Worm (Caenorhabditis elegans): ENCODE results near the gene C46C2.2.
A peak's percentile ranks its signal among the peaks of the same experiment; 100 is the strongest.

Gene C46C2.2

ce11 chrIV:9196755-9197154 lies 20.8 kb upstream of the C46C2.2 start (continued):
- TF ChIP-seq nhr-20 (tag; optimal IDR thresholded peaks at IDR 0.05) (peak; percentile 65), ama-1 (optimal IDR thresholded peaks at IDR 0.05) (no peak), zip-4 (GFP tag; optimal IDR thresholded peaks at IDR 0.05) (no peak), hlh-17 (GFP tag; optimal IDR thresholded peaks at IDR 0.05; ENCODE audit: borderline replicate concordance) (no peak), lin-15B (tag; optimal IDR thresholded peaks at IDR 0.05) (peak; percentile 1), skn-1 (tag; optimal IDR thresholded peaks at IDR 0.05) (peak; percentile 52), nhr-76 (tag; optimal IDR thresholded peaks at IDR 0.05) (no peak), C34B4.2 (tag; optimal IDR thresholded peaks at IDR 0.05) (no peak), unc-130 (tag; optimal IDR thresholded peaks at IDR 0.05) (no peak), zag-1 (tag; optimal IDR thresholded peaks at IDR 0.05) (no peak), efl-1 (optimal IDR thresholded peaks at IDR 0.05) (peak; percentile 61 to 70), efl-1 (GFP tag; optimal IDR thresholded peaks at IDR 0.05 in 1 of 2) (peak; percentile 35 to 93)

ce11 chrIV:9198136-9198535 lies 19.4 kb upstream of the C46C2.2 start:
- no peak for TF ChIP-seq nhr-28 (tag; optimal IDR thresholded peaks at IDR 0.05)
- TF ChIP-seq fkh-10 (GFP tag; optimal IDR thresholded peaks at IDR 0.05) = no peak
- TF ChIP-seq tlp-1 (tag; optimal IDR thresholded peaks at IDR 0.05) = no peak
- no peak for TF ChIP-seq aly-2 (tag; optimal IDR thresholded peaks at IDR 0.05)
- peak in 1 of 2 experiments; percentile 78 for TF ChIP-seq mdl-1 (tag; optimal IDR thresholded peaks at IDR 0.05)
- TF ChIP-seq egl-13 (tag; optimal IDR thresholded peaks at IDR 0.05) = no peak
- TF ChIP-seq dsc-1 (tag; optimal IDR thresholded peaks at IDR 0.05) = no peak
- TF ChIP-seq nhr-77 (tag; optimal IDR thresholded peaks at IDR 0.05) = no peak
- no peak for TF ChIP-seq nhr-12 (tag; optimal IDR thresholded peaks at IDR 0.05)
- TF ChIP-seq rnt-1 (tag; optimal IDR thresholded peaks at IDR 0.05) = no peak
- TF ChIP-seq lir-3 (tag; optimal IDR thresholded peaks at IDR 0.05; ENCODE audit: poor library complexity) = peak; percentile 7
- no peak for TF ChIP-seq egl-27 (tag; optimal IDR thresholded peaks at IDR 0.05)
- peak; percentile 72 for TF ChIP-seq mep-1 (tag; optimal IDR thresholded peaks at IDR 0.05)
- no peak for TF ChIP-seq ceh-88 (GFP tag; IDR thresholded peaks at IDR 0.05)
- TF ChIP-seq efl-3 (GFP tag; optimal IDR thresholded peaks at IDR 0.05) = no peak
- TF ChIP-seq lsy-2 (tag; optimal IDR thresholded peaks at IDR 0.05) = peak; percentile 21 to 65
- TF ChIP-seq isw-1 (GFP tag; IDR thresholded peaks at IDR 0.05) = no peak
- no peak for TF ChIP-seq nhr-237 (tag; optimal IDR thresholded peaks at IDR 0.05)
- peak; percentile 77 for TF ChIP-seq elt-2 (tag; optimal IDR thresholded peaks at IDR 0.05)
- TF ChIP-seq C34B4.2 (tag; optimal IDR thresholded peaks at IDR 0.05) = no peak
- TF ChIP-seq unc-86 (tag; optimal IDR thresholded peaks at IDR 0.05) = no peak
- TF ChIP-seq nhr-84 (tag; optimal IDR thresholded peaks at IDR 0.05) = no peak
- TF ChIP-seq unc-62 (GFP tag; optimal IDR thresholded peaks at IDR 0.05) = no peak
- TF ChIP-seq grh-1 (GFP tag; IDR thresholded peaks at IDR 0.05) = peak; percentile 49
- no peak for TF ChIP-seq aha-1 (tag; optimal IDR thresholded peaks at IDR 0.05)
- no peak for TF ChIP-seq snpc-4 (tag; optimal IDR thresholded peaks at IDR 0.05)
- no peak for TF ChIP-seq lin-39 (tag; optimal IDR thresholded peaks at IDR 0.05)
- TF ChIP-seq ztf-4 (tag; optimal IDR thresholded peaks at IDR 0.05) = peak; percentile 36
- TF ChIP-seq tbx-2 (tag; optimal IDR thresholded peaks at IDR 0.05) = peak; percentile 74
- TF ChIP-seq ceh-8 (GFP tag; optimal IDR thresholded peaks at IDR 0.05) = no peak
- TF ChIP-seq unc-30 (tag; optimal IDR thresholded peaks at IDR 0.05) = no peak
- TF ChIP-seq ama-1 (optimal IDR thresholded peaks at IDR 0.05) = peak; percentile 17
- TF ChIP-seq pqm-1 (tag; optimal IDR thresholded peaks at IDR 0.05) = no peak
- TF ChIP-seq unc-130 (tag; optimal IDR thresholded peaks at IDR 0.05) = peak; percentile 23
- TF ChIP-seq sup-37 (GFP tag; optimal IDR thresholded peaks at IDR 0.05) = no peak
- no peak for TF ChIP-seq ceh-90 (tag; optimal IDR thresholded peaks at IDR 0.05)
- no peak for TF ChIP-seq fkh-4 (tag; optimal IDR thresholded peaks at IDR 0.05; ENCODE audit: borderline replicate concordance)
- TF ChIP-seq fkh-8 (tag; optimal IDR thresholded peaks at IDR 0.05) = no peak
- no peak for TF ChIP-seq hpl-2 (GFP tag; optimal IDR thresholded peaks at IDR 0.05)
- peak; percentile 88 for TF ChIP-seq snu-23 (GFP tag; optimal IDR thresholded peaks at IDR 0.05)
- TF ChIP-seq vab-15 (tag; optimal IDR thresholded peaks at IDR 0.05) = no peak
- no peak for TF ChIP-seq nhr-11 (tag; optimal IDR thresholded peaks at IDR 0.05)
- TF ChIP-seq pag-3 (tag; optimal IDR thresholded peaks at IDR 0.05; ENCODE audit: borderline replicate concordance, insufficient read depth) = no peak
- TF ChIP-seq efl-1 (optimal IDR thresholded peaks at IDR 0.05) = peak; percentile 6 to 39
- TF ChIP-seq efl-1 (GFP tag; optimal IDR thresholded peaks at IDR 0.05 in 1 of 2) = peak in 1 of 2 experiments; percentile 92
- TF ChIP-seq lin-15B (tag; optimal IDR thresholded peaks at IDR 0.05) = no peak

Data from whole organism, L1 larva.